Worm (Caenorhabditis elegans): Measurements from ENCODE around the gene T07A5.7.

DNA sequence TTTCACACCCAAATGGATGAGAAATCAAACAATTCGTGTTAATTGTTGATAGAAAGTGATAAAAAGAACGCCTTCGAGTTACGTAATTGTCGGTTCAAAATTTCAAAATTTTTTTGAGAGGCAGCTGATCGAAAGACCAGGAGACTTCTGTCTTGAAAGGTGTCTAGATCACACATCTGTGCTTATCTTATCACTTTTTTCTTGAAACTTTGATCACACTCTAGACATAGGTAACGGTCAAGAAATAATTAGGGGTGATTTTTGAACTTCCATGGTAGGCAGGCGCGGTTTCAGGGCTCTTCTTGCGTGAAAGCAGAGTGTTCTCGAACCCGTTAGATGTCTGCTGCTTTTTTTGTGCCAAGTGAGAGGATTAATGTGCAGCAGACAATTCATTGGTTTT lies 17.6 kb downstream of the T07A5.7 start:
- TF ChIP-seq mbf-1 (tag; optimal IDR thresholded peaks at IDR 0.05), result no peak
- no peak for TF ChIP-seq elt-1 (tag; optimal IDR thresholded peaks at IDR 0.05)
- TF ChIP-seq ZK546.5 (tag; optimal IDR thresholded peaks at IDR 0.05), result no peak
- no peak for TF ChIP-seq nhr-21 (tag; optimal IDR thresholded peaks at IDR 0.05)

Measured in whole organism, L2 larva.